Worm (Caenorhabditis elegans) whole organism, L4 larva: ENCODE results near the gene rabr-4.

Experiments used
- F49E8.2 ChIP-seq: sonication (generic microtip); optimal IDR thresholded peaks from 2 replicates; lab custom pipeline; 2016; ENCODE audit warnings: missing compliant biosample characterization, mild to moderate bottlenecking, missing genetic modification characterization, borderline replicate concordance
- R02D3.7 ChIP-seq: fragments of 150-350 bp; sonication (generic microtip); optimal IDR thresholded peaks from 3 replicates; lab custom pipeline; 2014; ENCODE audit warnings: missing biosample characterization, missing genetic modification characterization
- T20F7.1 ChIP-seq: fragments of 200-800 bp; sonication (Bioruptor generic); optimal IDR thresholded peaks from 2 replicates; lab custom pipeline; 2018; ENCODE audit warnings: mild to moderate bottlenecking, missing genetic modification characterization, missing compliant biosample characterization
- T26A8.4 ChIP-seq: fragments of 200-800 bp; sonication (Bioruptor generic); IDR thresholded peaks from 2 replicates; pipeline ENCODE4 v1.3.6; 2022; ENCODE audit warnings: missing genetic modification characterization, missing compliant biosample characterization
- ZK337.2 ChIP-seq: fragments of 200-800 bp; sonication (Bioruptor generic); IDR thresholded peaks from 2 replicates; pipeline ENCODE4 v1.3.6; 2022; ENCODE audit warnings: missing genetic modification reagents, missing genetic modification characterization, missing compliant biosample characterization
- ZK546.5 ChIP-seq, 2 experiments: sonication (generic microtip); optimal IDR thresholded peaks; 2 replicates each; lab custom pipeline; 2017; ENCODE audit warnings: missing biosample characterization in 2 of 2, missing genetic modification characterization in 2 of 2
- aly-2 ChIP-seq: sonication (generic microtip); optimal IDR thresholded peaks from 2 replicates; lab custom pipeline; 2018; ENCODE audit warnings: missing biosample characterization, missing genetic modification characterization
- ama-1 ChIP-seq: fragments of 150-350 bp; optimal IDR thresholded peaks from 2 replicates; lab custom pipeline; 2014; ENCODE audit warnings: inconsistent platforms, mixed read lengths
- ceh-44 ChIP-seq: fragments of 200-800 bp; sonication (Bioruptor generic); IDR thresholded peaks from 2 replicates; pipeline ENCODE4 v1.3.6; 2022; ENCODE audit warnings: missing genetic modification reagents, missing genetic modification characterization, missing compliant biosample characterization
- daf-16 ChIP-seq, 3 experiments: sonication (generic microtip); optimal IDR thresholded peaks; 2 replicates each; lab custom pipeline; 2016 to 2017; ENCODE audit warnings: missing genetic modification characterization in 3 of 3, missing genetic modification reagents in 3 of 3, mild to moderate bottlenecking in 2 of 3, missing compliant biosample characterization in 2 of 3, missing biosample characterization in 1 of 3, moderate library complexity in 1 of 3
- daf-8 ChIP-seq: fragments of 200-800 bp; sonication (Bioruptor generic); IDR thresholded peaks from 2 replicates; pipeline ENCODE4 v1.3.6; 2022; ENCODE audit warnings: missing genetic modification characterization, missing compliant biosample characterization
- dmd-8 ChIP-seq: fragments of 200-800 bp; sonication (Bioruptor generic); IDR thresholded peaks from 2 replicates; pipeline ENCODE4 v1.3.6; 2022; ENCODE audit warnings: missing genetic modification characterization, missing compliant biosample characterization
- dmd-9 ChIP-seq: fragments of 200-800 bp; sonication (Bioruptor generic); IDR thresholded peaks from 2 replicates; pipeline ENCODE4 v1.3.6; 2022; ENCODE audit warnings: missing genetic modification reagents, missing genetic modification characterization, missing compliant biosample characterization
- egl-27 ChIP-seq: sonication (generic microtip); optimal IDR thresholded peaks from 3 replicates; lab custom pipeline; 2017; ENCODE audit warnings: missing biosample characterization, missing genetic modification reagents, missing genetic modification characterization
- gei-8 ChIP-seq: fragments of 200-800 bp; sonication (Bioruptor generic); optimal IDR thresholded peaks from 2 replicates; lab custom pipeline; 2018; ENCODE audit warnings: mild to moderate bottlenecking, missing genetic modification characterization, missing compliant biosample characterization
- hlh-30 ChIP-seq: sonication (generic microtip); optimal IDR thresholded peaks from 2 replicates; lab custom pipeline; 2017; ENCODE audit warnings: antibody characterized with exemption, mild to moderate bottlenecking, missing genetic modification characterization, missing compliant biosample characterization; ENCODE audit not compliant: insufficient read depth
- hmg-1.1 ChIP-seq: fragments of 200-800 bp; sonication (Bioruptor generic); IDR thresholded peaks from 2 replicates; pipeline ENCODE4 v1.3.6; 2022; ENCODE audit warnings: missing genetic modification reagents, missing genetic modification characterization, missing compliant biosample characterization
- lin-38 ChIP-seq: fragments of 200-800 bp; sonication (Bioruptor generic); IDR thresholded peaks from 2 replicates; pipeline ENCODE4 v1.3.6; 2022; ENCODE audit warnings: missing genetic modification reagents, missing genetic modification characterization, missing compliant biosample characterization
- lir-3 ChIP-seq: sonication (generic microtip); optimal IDR thresholded peaks from 2 replicates; lab custom pipeline; 2016; ENCODE audit warnings: mild to moderate bottlenecking, missing genetic modification characterization, missing compliant biosample characterization
- mdl-1 ChIP-seq, 2 experiments: fragments of 150-350 bp in 1 of 2; sonication (generic microtip) in 1 of 2; optimal IDR thresholded peaks; 2 replicates each; lab custom pipeline; 2014 to 2017; ENCODE audit warnings: missing biosample characterization in 2 of 2, missing genetic modification characterization in 2 of 2
- mxl-2 ChIP-seq: fragments of 200-800 bp; sonication (Bioruptor generic); conservative IDR thresholded peaks from 2 replicates; pipeline ENCODE4 v1.3.6; 2022; ENCODE audit warnings: missing genetic modification reagents, missing genetic modification characterization, missing compliant biosample characterization
- mxl-3 ChIP-seq: fragments of 200-800 bp; sonication (Bioruptor generic); optimal IDR thresholded peaks from 2 replicates; lab custom pipeline; 2018; ENCODE audit warnings: mild to moderate bottlenecking, missing genetic modification characterization, missing compliant biosample characterization
- nhr-11 ChIP-seq: fragments of 150-350 bp; optimal IDR thresholded peaks from 2 replicates; lab custom pipeline; 2014; ENCODE audit warnings: missing biosample characterization, missing genetic modification characterization
- nhr-28 ChIP-seq: fragments of 150-350 bp; optimal IDR thresholded peaks from 2 replicates; lab custom pipeline; 2014; ENCODE audit warnings: missing biosample characterization, missing genetic modification characterization
- nhr-48 ChIP-seq: sonication (generic microtip); optimal IDR thresholded peaks from 2 replicates; lab custom pipeline; 2016; ENCODE audit warnings: mild to moderate bottlenecking, missing genetic modification characterization, missing compliant biosample characterization
- nhr-76 ChIP-seq: fragments of 150-350 bp; optimal IDR thresholded peaks from 2 replicates; lab custom pipeline; 2014; ENCODE audit warnings: missing biosample characterization, missing genetic modification characterization
- php-3 ChIP-seq: fragments of 200-800 bp; sonication (Bioruptor generic); IDR thresholded peaks from 2 replicates; pipeline ENCODE4 v1.3.6; 2022; ENCODE audit warnings: missing genetic modification reagents, missing genetic modification characterization, missing compliant biosample characterization
- pqm-1 ChIP-seq: sonication (generic microtip); optimal IDR thresholded peaks from 2 replicates; lab custom pipeline; 2017; ENCODE audit warnings: missing biosample characterization, missing genetic modification characterization
- set-16 ChIP-seq: fragments of 200-800 bp; sonication (Bioruptor generic); IDR thresholded peaks from 2 replicates; pipeline ENCODE4 v1.3.6; 2022; ENCODE audit warnings: missing genetic modification reagents, missing genetic modification characterization, missing compliant biosample characterization
- snpc-1.2 ChIP-seq: fragments of 200-800 bp; sonication (Bioruptor generic); IDR thresholded peaks from 2 replicates; pipeline ENCODE4 v1.3.6; 2022; ENCODE audit warnings: missing genetic modification reagents, missing genetic modification characterization, missing compliant biosample characterization
- unc-130 ChIP-seq: sonication (generic microtip); optimal IDR thresholded peaks from 2 replicates; lab custom pipeline; 2016; ENCODE audit warnings: missing genetic modification reagents, missing genetic modification characterization, missing compliant biosample characterization
- unc-62 ChIP-seq, 3 experiments: fragments of 150-350 bp in 1 of 3; sonication (generic microtip); optimal IDR thresholded peaks in 2 of 3; peaks in 1 of 3; 1 replicate in 1 of 3; 2 replicates in 2 of 3; lab custom pipeline; 2014 to 2017; ENCODE audit warnings: missing biosample characterization in 3 of 3, missing genetic modification characterization in 3 of 3, missing genetic modification reagents in 3 of 3, missing genotype in 1 of 3
- vab-7 ChIP-seq: fragments of 200-800 bp; sonication (Bioruptor generic); IDR thresholded peaks from 2 replicates; pipeline ENCODE4 v1.3.6; 2022; ENCODE audit warnings: missing genetic modification reagents, missing genetic modification characterization, missing compliant biosample characterization
- zip-2 ChIP-seq: fragments of 150-350 bp; optimal IDR thresholded peaks from 2 replicates; lab custom pipeline; 2014; ENCODE audit warnings: missing biosample characterization, missing genetic modification characterization
- ztf-11 ChIP-seq: fragments of 150-350 bp; optimal IDR thresholded peaks from 2 replicates; lab custom pipeline; 2014; ENCODE audit warnings: missing biosample characterization, missing genetic modification characterization
- ztf-7 ChIP-seq: fragments of 150-350 bp; optimal IDR thresholded peaks from 2 replicates; lab custom pipeline; 2014; ENCODE audit warnings: missing biosample characterization, missing genetic modification characterization

rabr-4 gene

ce11 chrV:16169026-16169425, 25.7 kb upstream of the rabr-4 start, which contains the start of gene str-111:
Gene str-111 (minus strand): TSS chrV:16169126.
- no peak for TF ChIP-seq vab-7 (GFP tag; lab: Robert Waterston, UW)

ce11 chrV:16171721-16172120, 23.0 kb upstream of the rabr-4 start, which contains the start of gene K05D4.9:
Gene K05D4.9 (minus strand): TSS chrV:16171821.
- TF ChIP-seq unc-62 (GFP tag; optimal IDR thresholded peaks at IDR 0.05 in 1 of 2; lab: Kevin White, UChicago) (peak in 1 of 2 experiments; percentile 41), unc-62 (tag; optimal IDR thresholded peaks at IDR 0.05; lab: Kevin White, UChicago) (no peak), ZK337.2 (GFP tag; lab: Robert Waterston, UW) (no peak), ztf-7 (no peak)

- TF ChIP-seq ceh-44 (GFP tag; lab: Robert Waterston, UW) (no peak), ztf-11 (tag; lab: Kevin White, UChicago) (no peak), lir-3 (tag; lab: Kevin White, UChicago) (no peak), unc-130 (no peak), T20F7.1 (GFP tag; lab: Kevin White, UChicago) (no peak), nhr-11 (tag; lab: Kevin White, UChicago) (no peak), dmd-9 (GFP tag; lab: Robert Waterston, UW) (no peak), hmg-1.1 (GFP tag; lab: Robert Waterston, UW) (no peak), T26A8.4 (GFP tag; lab: Robert Waterston, UW) (no peak), set-16 (no peak), hlh-30 (tag; lab: Kevin White, UChicago) (no peak), snpc-1.2 (GFP tag; lab: Robert Waterston, UW) (no peak)
These were observed 20.6 kb upstream of the rabr-4 start for ce11 chrV:16174109-16174508.

- peak; percentile 59 for TF ChIP-seq pqm-1 (tag; lab: Kevin White, UChicago)
- no peak for TF ChIP-seq mdl-1 (tag; optimal IDR thresholded peaks at IDR 0.05; lab: Kevin White, UChicago)
- TF ChIP-seq gei-8: no peak
- TF ChIP-seq F49E8.2 (tag; lab: Kevin White, UChicago): no peak
- no peak for TF ChIP-seq R02D3.7 (tag; lab: Kevin White, UChicago)
- no peak for TF ChIP-seq daf-16 (GFP tag; optimal IDR thresholded peaks at IDR 0.05; lab: Kevin White, UChicago)
- TF ChIP-seq daf-16 (tag; optimal IDR thresholded peaks at IDR 0.05; lab: Kevin White, UChicago): peak; percentile 77
- peak; percentile 44; the same call in 1 of the 2 replicates for TF ChIP-seq php-3 (GFP tag; lab: Robert Waterston, UW)
- peak; percentile 58 for TF ChIP-seq nhr-28
These were observed 19.5 kb upstream of the rabr-4 start for ce11 chrV:16175227-16175626.

ce11 chrV:16175757-16176156, 19.0 kb upstream of the rabr-4 start, which contains the start of gene cyp-33D1:
Gene cyp-33D1 (minus strand): TSS chrV:16175857.
- TF ChIP-seq ama-1 (lab: Kevin White, UChicago) (no peak), aly-2 (no peak), nhr-76 (tag; lab: Kevin White, UChicago) (no peak), hmg-1.1 (GFP tag; lab: Robert Waterston, UW) (no peak), egl-27 (no peak), ZK546.5 (tag; optimal IDR thresholded peaks at IDR 0.05; lab: Kevin White, UChicago) (no peak), daf-16 (GFP tag; optimal IDR thresholded peaks at IDR 0.05; lab: Kevin White, UChicago) (no peak), daf-16 (tag; optimal IDR thresholded peaks at IDR 0.05; lab: Kevin White, UChicago) (no peak), mxl-2 (GFP tag; lab: Robert Waterston, UW) (no peak), daf-8 (GFP tag; lab: Robert Waterston, UW) (no peak), zip-2 (tag; lab: Kevin White, UChicago) (no peak), lin-38 (GFP tag; lab: Robert Waterston, UW) (no peak), dmd-8 (GFP tag; lab: Robert Waterston, UW) (no peak), mxl-3 (GFP tag; lab: Kevin White, UChicago) (no peak), nhr-48 (no peak)
